Worm (Caenorhabditis elegans): ENCODE measurements around the gene Y57G7A.5.

Y57G7A.5 gene

DNA sequence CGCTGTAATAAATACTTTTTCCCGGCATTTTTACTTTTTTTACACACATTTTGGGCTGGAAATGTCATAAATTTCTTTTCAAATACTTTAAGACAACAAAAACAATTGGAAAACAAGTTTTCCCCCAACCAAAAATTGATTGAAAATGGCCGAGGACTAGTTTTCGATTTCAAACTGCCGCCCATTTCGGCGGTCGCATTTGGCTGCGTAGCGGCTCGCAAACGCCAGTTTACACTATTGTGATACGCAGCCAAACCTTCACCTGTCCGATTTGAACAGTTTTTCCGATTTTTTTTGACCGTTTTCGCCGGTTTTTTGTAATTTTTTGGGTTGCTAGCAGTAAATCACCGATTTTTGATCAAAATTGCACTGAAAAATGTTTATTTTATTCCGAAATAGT, 45.1 kb upstream of the Y57G7A.5 start:
- peak; percentile 71; the same call in 1 of the 2 replicates for TF ChIP-seq Y56A3A.18 (GFP tag; IDR thresholded peaks at IDR 0.05)
- TF ChIP-seq fkh-3 (tag; optimal IDR thresholded peaks at IDR 0.05) = no peak
- TF ChIP-seq Y79H2A.3 (GFP tag; conservative IDR thresholded peaks at IDR 0.05) = peak; percentile 76; the same call in 1 of the 2 replicates
- TF ChIP-seq B0261.1 (tag; optimal IDR thresholded peaks at IDR 0.05) = peak; percentile 34
- TF ChIP-seq tbx-9 (tag; optimal IDR thresholded peaks at IDR 0.05; ENCODE audit: borderline replicate concordance) = no peak
- TF ChIP-seq repo-1 (tag; optimal IDR thresholded peaks at IDR 0.05) = peak; percentile 93
- TF ChIP-seq tbp1 (GFP tag; optimal IDR thresholded peaks at IDR 0.05) = peak; percentile 77
- peak; percentile 84 for TF ChIP-seq F33H1.4 (GFP tag; IDR thresholded peaks at IDR 0.05)
- no peak for TF ChIP-seq T07F8.4 (tag; optimal IDR thresholded peaks at IDR 0.05)
- peak; percentile 81 for TF ChIP-seq lin-26 (GFP tag; IDR thresholded peaks at IDR 0.05)
- TF ChIP-seq snpc-1.1 (tag; optimal IDR thresholded peaks at IDR 0.05; ENCODE audit: insufficient read depth) = peak; percentile 50
- TF ChIP-seq ets-4 (GFP tag; optimal IDR thresholded peaks at IDR 0.05) = no peak
- TF ChIP-seq B0336.3 (GFP tag; IDR thresholded peaks at IDR 0.05) = peak; percentile 98
- TF ChIP-seq efl-1 (GFP tag; optimal IDR thresholded peaks at IDR 0.05) = peak; percentile 92
- peak; percentile 97 for TF ChIP-seq tlf-1 (GFP tag; optimal IDR thresholded peaks at IDR 0.05)
- TF ChIP-seq ztf-18 (tag; optimal IDR thresholded peaks at IDR 0.05) = peak; percentile 73
- peak; percentile 67; the same call in 1 of the 2 replicates for TF ChIP-seq bed-2 (GFP tag; IDR thresholded peaks at IDR 0.05)
- 0 out of 2 replicates have a peak, but pooled peaks have one; percentile 43 for TF ChIP-seq F39B2.1 (GFP tag; IDR thresholded peaks at IDR 0.05)
- TF ChIP-seq ZK185.1 (tag; optimal IDR thresholded peaks at IDR 0.05; ENCODE audit: poor library complexity, severe bottlenecking) = peak; percentile 88
- no peak for TF ChIP-seq F10E7.11 (tag; optimal IDR thresholded peaks at IDR 0.05)
- TF ChIP-seq snpc-4 (GFP tag; optimal IDR thresholded peaks at IDR 0.05) = peak; percentile 36
- peak; percentile 71 to 85 (median 77) for TF ChIP-seq snpc-4 (tag; optimal IDR thresholded peaks at IDR 0.05)
- TF ChIP-seq nhr-90 (tag; optimal IDR thresholded peaks at IDR 0.05) = peak; percentile 72
- TF ChIP-seq ceh-100 (GFP tag; IDR thresholded peaks at IDR 0.05) = peak; percentile 85
- peak; percentile 73 for TF ChIP-seq F57C9.4 (tag; optimal IDR thresholded peaks at IDR 0.05)
- no peak for TF ChIP-seq ccch-3 (GFP tag; optimal IDR thresholded peaks at IDR 0.05)
- no peak for TF ChIP-seq hlh-26 (GFP tag; conservative IDR thresholded peaks at IDR 0.05)
- TF ChIP-seq Y67H2A.10 (GFP tag; conservative IDR thresholded peaks at IDR 0.05) = peak; percentile 90
- TF ChIP-seq let-607 (tag; optimal IDR thresholded peaks at IDR 0.05) = peak; percentile 81 to 89
- 0 out of 2 replicates have a peak, but pooled peaks have one; percentile 38 for TF ChIP-seq F37B4.10 (GFP tag; IDR thresholded peaks at IDR 0.05)
- TF ChIP-seq lin-54 (GFP tag; optimal IDR thresholded peaks at IDR 0.05) = peak; percentile 100
- no peak for TF ChIP-seq ceh-40 (GFP tag; IDR thresholded peaks at IDR 0.05)
- peak; percentile 93 for TF ChIP-seq egl-44 (GFP tag; IDR thresholded peaks at IDR 0.05)
- peak; percentile 98 for TF ChIP-seq Y53G8AR.9 (GFP tag; conservative IDR thresholded peaks at IDR 0.05)
- peak; percentile 92 for TF ChIP-seq F49E8.2 (tag; optimal IDR thresholded peaks at IDR 0.05; ENCODE audit: insufficient read depth)
- peak; percentile 80 for TF ChIP-seq attf-6 (GFP tag; IDR thresholded peaks at IDR 0.05)
- TF ChIP-seq egrh-3 (GFP tag; IDR thresholded peaks at IDR 0.05) = peak; percentile 73
- TF ChIP-seq mel-28 (tag; optimal IDR thresholded peaks at IDR 0.05; ENCODE audit: borderline replicate concordance) = peak; percentile 20
- peak; percentile 87 for TF ChIP-seq C17E4.6 (GFP tag; IDR thresholded peaks at IDR 0.05)
- TF ChIP-seq ama-1 (optimal IDR thresholded peaks at IDR 0.05) = peak; percentile 8
- peak in 1 of 2 experiments; percentile 52 for TF ChIP-seq ama-1 (GFP tag; optimal IDR thresholded peaks at IDR 0.05)
- TF ChIP-seq hrde-1 (tag; optimal IDR thresholded peaks at IDR 0.05; ENCODE audit: borderline replicate concordance) = peak; percentile 55
- TF ChIP-seq dox-1 (GFP tag; IDR thresholded peaks at IDR 0.05) = peak; percentile 98
- peak; percentile 87 for TF ChIP-seq C06A6.2 (GFP tag; conservative IDR thresholded peaks at IDR 0.05)
- TF ChIP-seq hmg-20 (GFP tag; IDR thresholded peaks at IDR 0.05) = peak; percentile 79; the same call in 1 of the 2 replicates
- peak; percentile 82 for TF ChIP-seq attf-3 (GFP tag; conservative IDR thresholded peaks at IDR 0.05)
- TF ChIP-seq mes-4 (tag; optimal IDR thresholded peaks at IDR 0.05) = no peak
- TF ChIP-seq Y95B8A.8 (GFP tag; IDR thresholded peaks at IDR 0.05) = peak; percentile 97

All from whole organism, young adult.